Fruit fly (Drosophila melanogaster) whole organism, embryonic: ENCODE data around the gene CG8300.
A peak's percentile ranks its signal among the peaks of the same experiment; 100 is the strongest.

Source experiments
- BEAF-32 ChIP-seq: fragments of 200-800 bp; sonication (Bioruptor generic); optimal IDR thresholded peaks from 3 replicates; lab custom pipeline; 2017; ENCODE audit warnings: missing biosample characterization, missing genetic modification characterization, mild to moderate bottlenecking, moderate library complexity, missing genetic modification reagents
- Bdp1 ChIP-seq: fragments of 200-800 bp; sonication (Bioruptor generic); optimal IDR thresholded peaks from 3 replicates; lab custom pipeline; 2016; ENCODE audit warnings: missing biosample characterization, missing genetic modification characterization
- CG10366 ChIP-seq: fragments of 200-800 bp; sonication (Bioruptor generic); IDR thresholded peaks from 2 replicates; pipeline ENCODE4 v1.3.6; 2022; ENCODE audit warnings: missing biosample characterization, missing genetic modification characterization
- CG12219 ChIP-seq: fragments of 200-800 bp; sonication (Bioruptor generic); optimal IDR thresholded peaks from 3 replicates; lab custom pipeline; 2018; ENCODE audit warnings: missing biosample characterization, mild to moderate bottlenecking, missing genetic modification characterization
- CG12391 ChIP-seq: fragments of 200-800 bp; sonication (Bioruptor generic); optimal IDR thresholded peaks from 3 replicates; lab custom pipeline; 2018; ENCODE audit warnings: missing biosample characterization, mild to moderate bottlenecking, missing genetic modification characterization, moderate library complexity
- CG12942 ChIP-seq: fragments of 200-800 bp; sonication (Bioruptor generic); optimal IDR thresholded peaks from 3 replicates; lab custom pipeline; 2016; ENCODE audit warnings: missing biosample characterization, missing genetic modification characterization
- CG15479 ChIP-seq: fragments of 200-800 bp; sonication (Bioruptor generic); optimal IDR thresholded peaks from 3 replicates; lab custom pipeline; 2019; ENCODE audit warnings: missing biosample characterization, mild to moderate bottlenecking, missing genetic modification characterization, moderate library complexity
- CG16779 ChIP-seq: fragments of 200-800 bp; sonication (Bioruptor generic); IDR thresholded peaks from 2 replicates; pipeline ENCODE4 v1.3.6; 2022; ENCODE audit warnings: missing biosample characterization, missing genetic modification characterization
- CG2116 ChIP-seq: fragments of 200-800 bp; sonication (Bioruptor generic); optimal IDR thresholded peaks from 3 replicates; lab custom pipeline; 2018; ENCODE audit warnings: missing biosample characterization, mild to moderate bottlenecking, missing genetic modification characterization
- CG2199 ChIP-seq: fragments of 200-800 bp; sonication (Bioruptor generic); IDR thresholded peaks from 3 replicates; pipeline ENCODE4 v1.3.6; 2022; ENCODE audit warnings: missing biosample characterization, missing genetic modification characterization
- CG31441 ChIP-seq: fragments of 200-800 bp; sonication (Bioruptor generic); IDR thresholded peaks from 2 replicates; pipeline ENCODE4 v1.3.6; 2022; ENCODE audit warnings: missing biosample characterization, missing genetic modification characterization
- CG3407 ChIP-seq: fragments of 200-800 bp; sonication (Bioruptor generic); optimal IDR thresholded peaks from 2 replicates; lab custom pipeline; 2018; ENCODE audit warnings: missing biosample characterization, mild to moderate bottlenecking, missing genetic modification characterization
- CG34422 ChIP-seq: fragments of 200-800 bp; sonication (Bioruptor generic); IDR thresholded peaks from 3 replicates; pipeline ENCODE4 v1.3.6; 2022; ENCODE audit warnings: missing biosample characterization, missing genetic modification characterization
- CG43689 ChIP-seq: fragments of 200-800 bp; sonication (Bioruptor generic); IDR thresholded peaks from 2 replicates; pipeline ENCODE4 v1.3.6; 2022; ENCODE audit warnings: missing biosample characterization, missing genetic modification characterization
- CG4617 ChIP-seq: fragments of 200-800 bp; sonication (Bioruptor generic); optimal IDR thresholded peaks from 3 replicates; lab custom pipeline; 2016; ENCODE audit warnings: missing biosample characterization, missing genetic modification characterization, borderline replicate concordance
- CG6689 ChIP-seq: fragments of 200-800 bp; sonication (Bioruptor generic); IDR thresholded peaks from 2 replicates; pipeline ENCODE4 v1.3.6; 2022; ENCODE audit warnings: missing biosample characterization, missing genetic modification characterization
- CG6813 ChIP-seq: fragments of 200-800 bp; sonication (Bioruptor generic); optimal IDR thresholded peaks from 2 replicates; lab custom pipeline; 2017; ENCODE audit warnings: missing biosample characterization, missing genetic modification characterization, mild to moderate bottlenecking, moderate library complexity, missing genetic modification reagents
- CG7556 ChIP-seq: fragments of 200-800 bp; sonication (Bioruptor generic); optimal IDR thresholded peaks from 2 replicates; lab custom pipeline; 2017; ENCODE audit warnings: missing biosample characterization, mild to moderate bottlenecking, missing genetic modification characterization
- CG8089 ChIP-seq: fragments of 200-800 bp; sonication (Bioruptor generic); optimal IDR thresholded peaks from 3 replicates; lab custom pipeline; 2016; ENCODE audit warnings: missing biosample characterization, missing genetic modification characterization
- CG9215 ChIP-seq: fragments of 200-800 bp; sonication (Bioruptor generic); IDR thresholded peaks from 2 replicates; pipeline ENCODE4 v1.3.6; 2022; ENCODE audit warnings: missing biosample characterization, missing genetic modification characterization
- CTCF ChIP-seq: fragments of 200-800 bp; sonication (Bioruptor generic); optimal IDR thresholded peaks from 2 replicates; lab custom pipeline; 2017; ENCODE audit warnings: missing biosample characterization, mild to moderate bottlenecking, missing genetic modification characterization, moderate library complexity
- Dref ChIP-seq: fragments of 200-800 bp; sonication (Bioruptor generic); IDR thresholded peaks from 2 replicates; pipeline ENCODE4 v1.3.6; 2022; ENCODE audit warnings: missing biosample characterization, missing genetic modification characterization
- Drgx ChIP-seq: fragments of 200-800 bp; sonication (Bioruptor generic); IDR thresholded peaks from 2 replicates; pipeline ENCODE4 v1.3.6; 2022; ENCODE audit warnings: missing biosample characterization, missing genetic modification characterization
- E2f1 ChIP-seq: fragments of 200-800 bp; sonication (Bioruptor generic); IDR thresholded peaks from 2 replicates; pipeline ENCODE4 v1.3.6; 2022; ENCODE audit warnings: missing biosample characterization, missing genetic modification characterization
- E2f2 ChIP-seq: fragments of 200-800 bp; sonication (Bioruptor generic); IDR thresholded peaks from 2 replicates; pipeline ENCODE4 v1.3.6; 2022; ENCODE audit warnings: missing biosample characterization, missing genetic modification characterization
- H15 ChIP-seq: fragments of 200-800 bp; sonication (Bioruptor generic); IDR thresholded peaks from 3 replicates; pipeline ENCODE4 v1.3.6; 2022; ENCODE audit warnings: missing biosample characterization, missing genetic modification characterization
- HLH54F ChIP-seq: fragments of 200-800 bp; sonication (Bioruptor generic); optimal IDR thresholded peaks from 3 replicates; lab custom pipeline; 2016; ENCODE audit warnings: missing biosample characterization, missing genetic modification characterization
- Hr51 ChIP-seq, 2 experiments: fragments of 200-800 bp; sonication (Bioruptor generic); optimal IDR thresholded peaks; 2 replicates in 1 of 2; 3 replicates in 1 of 2; lab custom pipeline; 2016 to 2018; ENCODE audit warnings: missing biosample characterization in 2 of 2, missing genetic modification characterization in 2 of 2, mild to moderate bottlenecking in 1 of 2, moderate library complexity in 1 of 2
- MESR4 ChIP-seq: fragments of 200-800 bp; sonication (Bioruptor generic); optimal IDR thresholded peaks from 2 replicates; lab custom pipeline; 2018; ENCODE audit warnings: missing biosample characterization, mild to moderate bottlenecking, missing genetic modification characterization, moderate library complexity
- Myb ChIP-seq: fragments of 200-800 bp; sonication (Bioruptor generic); optimal IDR thresholded peaks from 2 replicates; lab custom pipeline; 2016; ENCODE audit warnings: missing biosample characterization, missing genetic modification characterization
- NC2β ChIP-seq: fragments of 200-800 bp; sonication (Bioruptor generic); optimal IDR thresholded peaks from 2 replicates; lab custom pipeline; 2016; ENCODE audit warnings: missing biosample characterization, missing genetic modification characterization
- Poxn ChIP-seq: fragments of 200-800 bp; sonication (Bioruptor generic); IDR thresholded peaks from 2 replicates; pipeline ENCODE4 v1.3.6; 2022; ENCODE audit warnings: missing biosample characterization, missing genetic modification characterization
- Sin3A ChIP-seq: fragments of >200 bp; optimal IDR thresholded peaks from 2 replicates; lab custom pipeline; 2018
- Ssrp ChIP-seq: fragments of 200-800 bp; sonication (Bioruptor generic); optimal IDR thresholded peaks from 2 replicates; lab custom pipeline; 2018; ENCODE audit warnings: missing biosample characterization, mild to moderate bottlenecking, missing genetic modification characterization, moderate library complexity
- Taf1 ChIP-seq: fragments of 200-800 bp; sonication (Bioruptor generic); IDR thresholded peaks from 2 replicates; pipeline ENCODE4 v1.3.6; 2022; ENCODE audit warnings: missing biosample characterization, missing genetic modification characterization
- Vsx1 ChIP-seq: fragments of 200-800 bp; sonication (Bioruptor generic); optimal IDR thresholded peaks from 2 replicates; lab custom pipeline; 2017; ENCODE audit warnings: missing biosample characterization, mild to moderate bottlenecking, missing genetic modification characterization, missing genetic modification reagents
- disco-r ChIP-seq: fragments of 200-800 bp; sonication (Bioruptor generic); optimal IDR thresholded peaks from 2 replicates; lab custom pipeline; 2016; ENCODE audit warnings: missing biosample characterization, missing genetic modification characterization
- gro ChIP-seq: fragments of 200-800 bp; sonication (Bioruptor generic); optimal IDR thresholded peaks from 2 replicates; lab custom pipeline; 2016; ENCODE audit warnings: missing biosample characterization, missing genetic modification characterization
- ind ChIP-seq: fragments of 200-800 bp; sonication (Bioruptor generic); optimal IDR thresholded peaks from 3 replicates; lab custom pipeline; 2016; ENCODE audit warnings: missing biosample characterization, missing genetic modification characterization
- kah ChIP-seq: fragments of 200-800 bp; sonication (Bioruptor generic); optimal IDR thresholded peaks from 2 replicates; lab custom pipeline; 2018; ENCODE audit warnings: missing biosample characterization, mild to moderate bottlenecking, missing genetic modification characterization
- luna ChIP-seq: fragments of 200-800 bp; sonication (Bioruptor generic); optimal IDR thresholded peaks from 2 replicates; lab custom pipeline; 2016; ENCODE audit warnings: missing biosample characterization, missing genetic modification characterization
- nau ChIP-seq: fragments of 200-800 bp; sonication (Bioruptor generic); optimal IDR thresholded peaks from 3 replicates; lab custom pipeline; 2017; ENCODE audit warnings: missing biosample characterization, mild to moderate bottlenecking, missing genetic modification characterization, missing genetic modification reagents
- pum ChIP-seq: fragments of 200-800 bp; sonication (Bioruptor generic); optimal IDR thresholded peaks from 2 replicates; lab custom pipeline; 2016; ENCODE audit warnings: missing biosample characterization, missing genetic modification characterization
- pzg ChIP-seq: fragments of 200-800 bp; sonication (Bioruptor generic); optimal IDR thresholded peaks from 3 replicates; lab custom pipeline; 2018; ENCODE audit warnings: missing biosample characterization, mild to moderate bottlenecking, missing genetic modification characterization, moderate library complexity
- sd ChIP-seq: fragments of 200-800 bp; sonication (Bioruptor generic); optimal IDR thresholded peaks from 3 replicates; lab custom pipeline; 2018; ENCODE audit warnings: missing biosample characterization, mild to moderate bottlenecking, missing genetic modification characterization, moderate library complexity
- sens-2 ChIP-seq: fragments of 200-800 bp; sonication (Bioruptor generic); IDR thresholded peaks from 2 replicates; pipeline ENCODE4 v1.3.6; 2022; ENCODE audit warnings: missing biosample characterization, missing genetic modification characterization
- sim ChIP-seq: fragments of 200-800 bp; sonication (Bioruptor generic); IDR thresholded peaks from 2 replicates; pipeline ENCODE4 v1.3.6; 2022; ENCODE audit warnings: missing biosample characterization, missing genetic modification characterization
- sima ChIP-seq: fragments of 200-800 bp; sonication (Bioruptor generic); optimal IDR thresholded peaks from 2 replicates; lab custom pipeline; 2016; ENCODE audit warnings: missing biosample characterization, missing genetic modification characterization
- sr ChIP-seq: fragments of 200-800 bp; sonication (Bioruptor generic); IDR thresholded peaks from 3 replicates; pipeline ENCODE4 v1.3.6; 2022; ENCODE audit warnings: missing biosample characterization, missing genetic modification characterization
- stwl ChIP-seq: fragments of 200-800 bp; sonication (Bioruptor generic); optimal IDR thresholded peaks from 3 replicates; lab custom pipeline; 2018; ENCODE audit warnings: missing biosample characterization, mild to moderate bottlenecking, missing genetic modification characterization, moderate library complexity
- sug ChIP-seq: fragments of 200-800 bp; optimal IDR thresholded peaks from 2 replicates; lab custom pipeline; 2019; ENCODE audit warnings: missing biosample characterization, mild to moderate bottlenecking, missing genetic modification characterization, moderate library complexity
- tll ChIP-seq, 2 experiments: fragments of 200-800 bp in 1 of 2; fragments of >200 bp in 1 of 2; sonication (Bioruptor generic) in 1 of 2; optimal IDR thresholded peaks; 2 replicates each; lab custom pipeline; 2017 to 2019; ENCODE audit warnings: missing biosample characterization in 2 of 2, missing genetic modification characterization in 2 of 2, mild to moderate bottlenecking in 1 of 2, moderate library complexity in 1 of 2
- trem ChIP-seq: fragments of 200-800 bp; optimal IDR thresholded peaks from 3 replicates; lab custom pipeline; 2019; ENCODE audit warnings: missing biosample characterization, mild to moderate bottlenecking, missing genetic modification characterization, moderate library complexity
- vvl ChIP-seq: fragments of 200-800 bp; sonication (Bioruptor generic); IDR thresholded peaks from 2 replicates; pipeline ENCODE4 v1.3.6; 2022; ENCODE audit warnings: missing biosample characterization, missing genetic modification characterization

CG8300 gene

DNA sequence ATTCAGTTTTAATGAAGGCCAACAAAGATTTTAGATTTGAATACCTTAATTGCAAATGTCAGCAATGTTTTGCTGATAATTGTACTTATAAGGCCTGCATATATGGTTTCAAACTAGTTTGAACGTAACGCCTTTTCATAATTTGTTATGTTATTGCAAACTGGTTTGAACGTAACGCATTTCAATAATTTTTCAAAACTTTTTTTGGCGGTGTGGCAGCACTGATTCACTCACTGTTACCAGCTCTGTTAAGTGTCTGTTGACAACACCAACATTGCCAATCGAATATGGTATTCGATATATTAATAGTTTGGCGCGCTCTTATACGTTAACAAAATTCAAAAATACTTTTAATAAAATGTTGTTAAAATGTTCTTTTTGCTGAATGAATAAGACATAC lies 38.1 kb upstream of the CG8300 start:
- no peak for TF ChIP-seq Vsx1 (GFP tag; lab: Kevin White, UChicago)
- TF ChIP-seq CG12391 (tag; lab: Kevin White, UChicago): no peak
- TF ChIP-seq gro: no peak
- TF ChIP-seq luna (GFP tag; lab: Kevin White, UChicago): no peak
- no peak for TF ChIP-seq sd
- TF ChIP-seq CG2199 (GFP tag; lab: Robert Waterston, UW): no peak
- no peak for TF ChIP-seq NC2β
- TF ChIP-seq sima (GFP tag; lab: Kevin White, UChicago): no peak
- peak; percentile 74 for TF ChIP-seq stwl (tag; lab: Kevin White, UChicago)
- no peak for TF ChIP-seq CG6813 (GFP tag; lab: Kevin White, UChicago)
- no peak for TF ChIP-seq vvl (GFP tag; lab: Robert Waterston, UW)
- no peak for TF ChIP-seq trem (tag; lab: Kevin White, UChicago)
- no peak for TF ChIP-seq E2f1
- TF ChIP-seq pzg: peak; percentile 47
- no peak for TF ChIP-seq CG4617 (GFP tag; lab: Kevin White, UChicago)
- no peak for TF ChIP-seq CG8089 (GFP tag; lab: Kevin White, UChicago)
- peak; percentile 1 for TF ChIP-seq CG2116 (GFP tag; lab: Kevin White, UChicago)
- TF ChIP-seq CG15479: no peak
- no peak for TF ChIP-seq Drgx (GFP tag; lab: Robert Waterston, UW)
- TF ChIP-seq Ssrp (tag; lab: Kevin White, UChicago): no peak
- TF ChIP-seq sug (tag; lab: Kevin White, UChicago): no peak
- no peak for TF ChIP-seq disco-r (GFP tag; lab: Kevin White, UChicago)
- TF ChIP-seq CG10366: no peak
- no peak for TF ChIP-seq Poxn (GFP tag; lab: Robert Waterston, UW)
- no peak for TF ChIP-seq CG3407 (GFP tag; lab: Kevin White, UChicago)
- no peak for TF ChIP-seq kah (GFP tag; lab: Kevin White, UChicago)
- TF ChIP-seq ind: no peak
- TF ChIP-seq Sin3A (lab: Kevin White, UChicago): no peak
- TF ChIP-seq CG12942 (GFP tag; lab: Kevin White, UChicago): no peak
- TF ChIP-seq tll (GFP tag; optimal IDR thresholded peaks at IDR 0.05; lab: Kevin White, UChicago): no peak
- TF ChIP-seq pum (GFP tag; lab: Kevin White, UChicago): no peak
- TF ChIP-seq E2f2 (GFP tag; lab: Robert Waterston, UW): peak; percentile 87
- no peak for TF ChIP-seq HLH54F (GFP tag; lab: Kevin White, UChicago)
- TF ChIP-seq Hr51 (GFP tag; optimal IDR thresholded peaks at IDR 0.05; lab: Kevin White, UChicago): no peak
- TF ChIP-seq sens-2 (GFP tag; lab: Robert Waterston, UW): no peak
- no peak for TF ChIP-seq sim (GFP tag; lab: Robert Waterston, UW)
- TF ChIP-seq Dref: peak; percentile 63
- TF ChIP-seq Taf1 (GFP tag; lab: Robert Waterston, UW): no peak
- TF ChIP-seq CG31441 (GFP tag; lab: Robert Waterston, UW): no peak
- no peak for TF ChIP-seq sr (GFP tag; lab: Robert Waterston, UW)
- TF ChIP-seq nau (GFP tag; lab: Kevin White, UChicago): no peak
- no peak for TF ChIP-seq MESR4 (GFP tag; lab: Kevin White, UChicago)
- no peak for TF ChIP-seq CG6689 (GFP tag; lab: Robert Waterston, UW)
- TF ChIP-seq CG43689 (GFP tag; lab: Robert Waterston, UW): no peak
- TF ChIP-seq BEAF-32: peak; percentile 30
- no peak for TF ChIP-seq CG12219 (GFP tag; lab: Kevin White, UChicago)
- no peak for TF ChIP-seq CG9215 (GFP tag; lab: Robert Waterston, UW)
- TF ChIP-seq CTCF (GFP tag; lab: Kevin White, UChicago): peak; percentile 63
- TF ChIP-seq H15 (GFP tag; lab: Robert Waterston, UW): no peak
- TF ChIP-seq CG16779 (GFP tag; lab: Robert Waterston, UW): no peak
- TF ChIP-seq Bdp1 (GFP tag; lab: Kevin White, UChicago): no peak
- no peak for TF ChIP-seq CG34422 (GFP tag; lab: Robert Waterston, UW)
- no peak for TF ChIP-seq CG7556 (GFP tag; lab: Kevin White, UChicago)
- TF ChIP-seq Myb: peak; percentile 92
